Fruit fly (Drosophila melanogaster): Measurements from ENCODE around the gene Mnat9.

Gene Mnat9

dm6 chr3R:31608438-31609188 lies 7.3 kb downstream of the Mnat9 start (continued):
- TF ChIP-seq her (GFP tag; optimal IDR thresholded peaks at IDR 0.05) (no peak), h (optimal IDR thresholded peaks at IDR 0.05) (no peak), CG3995 (GFP tag; optimal IDR thresholded peaks at IDR 0.05) (no peak), Gsc (GFP tag; IDR thresholded peaks at IDR 0.05) (no peak), CG11504 (tag; optimal IDR thresholded peaks at IDR 0.05) (peak; percentile 9), CG14441 (GFP tag; IDR thresholded peaks at IDR 0.05) (no peak), twi (tag; optimal IDR thresholded peaks at IDR 0.05) (no peak), CG3838 (GFP tag; optimal IDR thresholded peaks at IDR 0.05) (no peak), CG18619 (GFP tag; optimal IDR thresholded peaks at IDR 0.05) (peak; percentile 19), CG17568 (GFP tag; optimal IDR thresholded peaks at IDR 0.05) (no peak), otp (GFP tag; IDR thresholded peaks at IDR 0.05) (no peak), CG30431 (GFP tag; optimal IDR thresholded peaks at IDR 0.05) (no peak), CG2875 (GFP tag; optimal IDR thresholded peaks at IDR 0.05) (no peak), CG12391 (tag; optimal IDR thresholded peaks at IDR 0.05) (no peak), CG10366 (GFP tag; IDR thresholded peaks at IDR 0.05) (no peak), ind (GFP tag; optimal IDR thresholded peaks at IDR 0.05) (no peak), Meics (GFP tag; optimal IDR thresholded peaks at IDR 0.05) (peak; percentile 21), HLHmδ (GFP tag; optimal IDR thresholded peaks at IDR 0.05) (peak; percentile 65)

DNA sequence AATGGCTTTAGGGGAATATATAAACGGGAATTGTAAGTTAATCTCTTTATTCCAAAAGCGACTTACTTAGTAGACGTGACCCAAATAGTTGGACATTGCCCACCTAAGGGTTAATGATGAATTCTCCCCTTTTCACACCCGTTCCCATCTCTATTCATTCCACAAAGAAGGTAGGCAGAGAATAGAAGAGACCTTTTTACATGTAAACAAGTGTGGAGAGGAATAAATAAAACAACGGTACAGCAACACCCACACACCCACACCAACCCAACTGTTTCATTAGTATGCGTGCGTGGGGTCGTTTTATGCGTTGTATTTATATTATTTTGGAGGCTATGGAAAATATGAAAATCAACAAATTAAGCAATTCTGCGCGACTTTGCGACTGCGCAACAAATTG lies 7.9 kb downstream of the Mnat9 start:
- TF ChIP-seq Doc3 (GFP tag; IDR thresholded peaks at IDR 0.05; ENCODE audit: partially characterized antibody) (no peak), Eip74EF (GFP tag; optimal IDR thresholded peaks at IDR 0.05) (no peak), CG18011 (GFP tag; optimal IDR thresholded peaks at IDR 0.05) (no peak), Med (GFP tag) (peak; percentile 88), Hr78 (GFP tag; optimal IDR thresholded peaks at IDR 0.05) (peak in 1 of 2 experiments; percentile 31), pan (optimal IDR thresholded peaks at IDR 0.05) (no peak), pan (GFP tag; optimal IDR thresholded peaks at IDR 0.05 in 1 of 2, IDR thresholded peaks at IDR 0.05 in 1 of 2) (no peak), Mad (GFP tag; optimal IDR thresholded peaks at IDR 0.05) (no peak), CG4328 (GFP tag; optimal IDR thresholded peaks at IDR 0.05) (peak; percentile 14), Adf1 (GFP tag; IDR thresholded peaks at IDR 0.05) (no peak), CG11504 (tag; optimal IDR thresholded peaks at IDR 0.05) (no peak), CG1602 (GFP tag; optimal IDR thresholded peaks at IDR 0.05) (no peak), shn (GFP tag; optimal IDR thresholded peaks at IDR 0.05) (no peak), ase (GFP tag; IDR thresholded peaks at IDR 0.05) (no peak), gro (GFP tag; optimal IDR thresholded peaks at IDR 0.05) (peak; percentile 2), Lpt (GFP tag; optimal IDR thresholded peaks at IDR 0.05) (no peak), CG13775 (GFP tag; optimal IDR thresholded peaks at IDR 0.05) (peak; percentile 9), CG9437 (GFP tag; optimal IDR thresholded peaks at IDR 0.05) (no peak), CG17385 (GFP tag; optimal IDR thresholded peaks at IDR 0.05) (peak; percentile 29), CG15011 (GFP tag; optimal IDR thresholded peaks at IDR 0.05) (no peak), CG1792 (GFP tag; optimal IDR thresholded peaks at IDR 0.05) (no peak), CG15514 (GFP tag; optimal IDR thresholded peaks at IDR 0.05) (no peak), ATbp (GFP tag; optimal IDR thresholded peaks at IDR 0.05) (peak; percentile 45), gfzf (GFP tag; optimal IDR thresholded peaks at IDR 0.05) (no peak), sens (GFP tag) (peak; percentile 35), cwo (GFP tag; optimal IDR thresholded peaks at IDR 0.05) (peak; percentile 30), CG2120 (GFP tag; optimal IDR thresholded peaks at IDR 0.05) (peak; percentile 28), Xrp1 (GFP tag; IDR thresholded peaks at IDR 0.05) (no peak), CG17361 (GFP tag; IDR thresholded peaks at IDR 0.05) (no peak), dimm (GFP tag; IDR thresholded peaks at IDR 0.05) (no peak), HLH3B (GFP tag; IDR thresholded peaks at IDR 0.05) (no peak), Awh (GFP tag; IDR thresholded peaks at IDR 0.05) (no peak), nmo (GFP tag; optimal IDR thresholded peaks at IDR 0.05) (no peak)

All from whole organism, embryonic.